Worm (Caenorhabditis elegans) whole organism, L4/young adult: ENCODE results near the gene swt-3.

Experiments
- W03F9.2 ChIP-seq: fragments of 150-350 bp; optimal IDR thresholded peaks from 2 replicates; lab custom pipeline; 2014; ENCODE audit warnings: missing biosample characterization, missing genetic modification characterization
- dao-5 ChIP-seq: sonication (generic microtip); optimal IDR thresholded peaks from 2 replicates; lab custom pipeline; 2016; ENCODE audit warnings: missing genotype, missing genetic modification characterization, moderate library complexity, missing compliant biosample characterization
- him-1 ChIP-seq: sonication (generic microtip); optimal IDR thresholded peaks from 2 replicates; lab custom pipeline; 2016; ENCODE audit warnings: missing genotype, missing genetic modification reagents, missing genetic modification characterization, missing compliant biosample characterization

The swt-3 gene

ce11 chrIV:10803973-10804372 lies 23.5 kb upstream of the swt-3 start:
- TF ChIP-seq him-1 (tag; lab: Kevin White, UChicago) (no peak), W03F9.2 (tag; lab: Kevin White, UChicago) (no peak), dao-5 (no peak)

ce11 chrIV:10799354-10799753 lies 18.9 kb upstream of the swt-3 start, which contains the start of gene zipt-2.1:
zipt-2.1 (plus strand) TSS chrIV:10799654.
- TF ChIP-seq him-1 (tag; lab: Kevin White, UChicago) = no peak
- TF ChIP-seq W03F9.2 (tag; lab: Kevin White, UChicago) = no peak
- no peak for TF ChIP-seq dao-5

DNA sequence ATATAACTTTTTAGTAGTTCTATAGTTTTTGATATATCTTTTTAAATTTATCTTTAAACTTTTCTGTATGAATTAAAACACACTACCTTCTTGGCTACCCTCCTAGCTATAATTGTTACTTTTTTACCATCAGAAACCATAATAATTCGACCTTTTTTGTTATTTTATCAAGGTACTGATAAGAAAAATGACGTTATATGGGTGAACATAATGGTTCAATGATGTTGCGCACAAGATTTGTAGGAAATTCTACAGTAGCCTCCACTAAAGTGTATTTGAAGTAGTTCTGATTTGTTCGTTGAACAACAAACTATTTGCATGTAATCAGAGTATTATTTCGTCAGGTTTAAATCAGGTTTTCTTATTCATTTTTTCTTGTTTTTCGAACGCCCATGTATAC lies 18.1 kb upstream of the swt-3 start:
- TF ChIP-seq him-1 (tag; lab: Kevin White, UChicago) (no peak), dao-5 (no peak), W03F9.2 (tag; lab: Kevin White, UChicago) (no peak)

DNA sequence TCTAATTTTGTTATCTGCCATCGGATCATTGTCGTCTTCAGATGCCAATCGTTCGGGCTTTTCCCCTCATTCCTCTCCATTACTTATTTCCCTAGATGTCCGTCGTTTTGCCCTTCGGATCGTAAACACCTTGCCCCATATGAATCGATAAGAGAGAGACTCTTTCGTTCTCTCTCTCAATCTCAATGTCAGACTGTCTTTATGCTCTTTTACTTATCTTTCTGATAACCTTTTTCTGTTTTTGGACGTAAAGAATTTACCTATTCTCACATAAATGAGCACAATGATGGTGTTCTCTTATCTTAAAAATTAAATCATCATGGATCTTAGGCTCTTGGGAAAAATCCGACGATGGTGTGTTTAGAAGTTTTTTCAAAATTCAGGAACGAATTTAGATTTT lies 16.2 kb upstream of the swt-3 start:
- TF ChIP-seq dao-5 = no peak
- no peak for TF ChIP-seq him-1 (tag; lab: Kevin White, UChicago)
- TF ChIP-seq W03F9.2 (tag; lab: Kevin White, UChicago) = no peak

DNA sequence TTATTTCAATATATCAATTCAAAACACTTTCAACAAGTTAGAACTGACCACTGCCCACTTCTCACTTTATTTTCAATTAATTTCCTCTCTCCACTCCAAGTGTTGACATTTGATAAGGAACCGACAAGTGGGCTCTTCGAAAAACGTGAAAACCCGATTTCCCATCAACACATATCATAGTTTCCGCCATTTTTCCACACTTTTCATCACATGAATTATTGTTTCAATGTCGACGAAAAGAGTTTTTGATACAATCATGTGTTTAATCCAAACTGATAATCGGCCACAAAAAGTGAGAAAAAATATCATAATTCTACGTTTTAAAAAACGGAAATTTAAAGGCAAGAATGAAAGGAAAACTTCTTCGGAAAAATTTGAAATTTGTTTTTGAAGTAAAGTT lies 15.2 kb upstream of the swt-3 start:
- TF ChIP-seq dao-5 (no peak), W03F9.2 (tag; lab: Kevin White, UChicago) (no peak), him-1 (tag; lab: Kevin White, UChicago) (no peak)

- TF ChIP-seq him-1 (tag; lab: Kevin White, UChicago) (no peak), dao-5 (no peak), W03F9.2 (tag; lab: Kevin White, UChicago) (no peak)
These were observed 9.9 kb upstream of the swt-3 start, which contains the start of gene pept-2 for ce11 chrIV:10790353-10790752. pept-2 (plus strand) TSS chrIV:10790653.

DNA sequence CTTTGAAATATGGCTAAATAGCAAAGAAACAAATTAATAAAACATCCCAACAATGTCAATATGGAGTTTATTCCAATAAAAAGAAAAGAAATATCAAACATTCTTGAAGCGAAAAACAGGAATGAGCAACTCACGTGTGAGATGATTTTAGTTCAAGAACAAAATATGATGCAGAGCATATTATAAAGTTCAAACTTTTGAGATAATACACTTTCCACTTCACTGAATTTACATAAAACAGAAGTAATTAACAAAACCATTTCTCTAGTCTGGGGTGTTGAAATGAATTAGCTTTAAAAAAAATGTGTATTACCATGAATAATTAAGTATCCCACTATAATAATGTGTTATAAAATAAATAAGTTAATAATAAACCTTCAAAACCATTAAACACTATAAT lies 6.2 kb upstream of the swt-3 start, which contains the start of gene srd-7:
Gene srd-7 (minus strand): TSS at position 101 of the 400 bp plus-strand sequence.
- TF ChIP-seq him-1 (tag; lab: Kevin White, UChicago) (no peak), W03F9.2 (tag; lab: Kevin White, UChicago) (no peak)

DNA sequence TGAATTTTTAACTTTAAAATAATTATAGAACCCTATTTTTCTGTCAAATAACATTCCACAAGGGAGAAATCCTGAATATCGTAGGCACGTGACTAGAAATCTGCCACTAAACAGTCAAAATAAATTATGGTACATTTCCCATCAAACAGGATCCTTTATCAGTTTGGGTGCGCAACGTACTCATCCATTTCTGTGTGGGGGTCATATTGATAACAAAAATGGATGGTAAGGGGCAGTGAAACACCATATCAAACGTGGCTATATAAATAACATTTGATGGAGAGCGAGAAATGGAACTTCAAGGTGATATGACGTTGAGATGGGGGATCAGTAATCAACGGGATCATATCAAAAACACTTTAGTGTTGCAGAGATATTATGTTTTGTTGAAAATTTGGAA lies 3.6 kb upstream of the swt-3 start:
- no peak for TF ChIP-seq dao-5
- no peak for TF ChIP-seq him-1 (tag; lab: Kevin White, UChicago)
- TF ChIP-seq W03F9.2 (tag; lab: Kevin White, UChicago) = no peak

DNA sequence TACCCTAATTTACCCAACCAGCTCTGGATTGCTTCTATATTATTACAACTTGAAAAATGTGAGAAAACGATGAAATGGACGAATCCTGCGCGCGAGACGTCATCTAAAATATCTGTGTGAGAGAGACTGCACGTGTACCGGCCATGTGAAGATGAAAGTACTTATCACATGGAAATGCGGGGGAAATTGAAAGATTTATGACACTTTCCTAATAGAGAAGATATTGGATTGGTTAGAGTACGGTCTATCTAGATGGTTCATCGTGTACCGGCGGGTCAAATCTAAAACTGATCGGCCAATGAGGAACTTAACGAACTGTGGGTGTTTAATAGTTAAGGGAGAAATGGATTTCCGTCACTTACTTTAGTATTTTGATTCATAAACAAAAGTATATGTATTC lies 1.5 kb upstream of the swt-3 start:
- TF ChIP-seq him-1 (tag; lab: Kevin White, UChicago) (no peak), dao-5 (no peak), W03F9.2 (tag; lab: Kevin White, UChicago) (no peak)

ce11 chrIV:10781346-10781745 lies 863 bp upstream of the swt-3 start:
- no peak for TF ChIP-seq dao-5
- TF ChIP-seq W03F9.2 (tag; lab: Kevin White, UChicago) = no peak
- no peak for TF ChIP-seq him-1 (tag; lab: Kevin White, UChicago)

- TF ChIP-seq dao-5 (no peak), W03F9.2 (tag; lab: Kevin White, UChicago) (no peak), him-1 (tag; lab: Kevin White, UChicago) (no peak)
These were observed 1.2 kb downstream of the swt-3 start for ce11 chrIV:10779328-10779727.

- TF ChIP-seq W03F9.2 (tag; lab: Kevin White, UChicago) = no peak
- TF ChIP-seq him-1 (tag; lab: Kevin White, UChicago) = no peak
- TF ChIP-seq dao-5 = no peak
These were observed 1.9 kb downstream of the swt-3 start for ce11 chrIV:10778582-10778981.

- no peak for TF ChIP-seq dao-5
These were observed 2.9 kb downstream of the swt-3 start for ce11 chrIV:10777600-10777999.

ce11 chrIV:10777076-10777475 lies 3.4 kb downstream of the swt-3 start:
- TF ChIP-seq dao-5 (no peak), him-1 (tag; lab: Kevin White, UChicago) (no peak), W03F9.2 (tag; lab: Kevin White, UChicago) (no peak)

ce11 chrIV:10773811-10774210 lies 6.7 kb downstream of the swt-3 start, which contains the start of gene inpp-1:
inpp-1 (minus strand) TSS chrIV:10773911.
- TF ChIP-seq dao-5 = no peak
- no peak for TF ChIP-seq him-1 (tag; lab: Kevin White, UChicago)
- TF ChIP-seq W03F9.2 (tag; lab: Kevin White, UChicago) = no peak
